Worm (Caenorhabditis elegans) whole organism, midembryonic: ENCODE data around the gene hot-2.

Experiments used
- cog-1 ChIP-seq: sonication (generic microtip); optimal IDR thresholded peaks from 2 replicates; lab custom pipeline; 2016; ENCODE audit warnings: missing genetic modification characterization, missing compliant biosample characterization
- flt-1 ChIP-seq: fragments of 200-800 bp; sonication (Bioruptor generic); IDR thresholded peaks from 2 replicates; pipeline ENCODE4 v1.3.6; 2022; ENCODE audit warnings: missing genetic modification characterization, missing compliant biosample characterization
- klf-2 ChIP-seq: fragments of 200-800 bp; sonication (Bioruptor generic); conservative IDR thresholded peaks from 2 replicates; pipeline ENCODE4 v1.3.6; 2022; ENCODE audit warnings: missing genetic modification reagents, missing genetic modification characterization, missing compliant biosample characterization
- med-1 ChIP-seq: sonication (generic microtip); optimal IDR thresholded peaks from 2 replicates; lab custom pipeline; 2017; ENCODE audit warnings: missing genetic modification characterization, mild to moderate bottlenecking, missing compliant biosample characterization, antibody characterized with exemption, missing genetic modification reagents; ENCODE audit not compliant: insufficient read depth
- tab-1 ChIP-seq: fragments of 200-800 bp; sonication (Bioruptor generic); IDR thresholded peaks from 2 replicates; pipeline ENCODE4 v1.3.6; 2022; ENCODE audit warnings: missing genetic modification characterization, missing compliant biosample characterization
- ztf-23 ChIP-seq: fragments of 200-800 bp; sonication (Bioruptor generic); IDR thresholded peaks from 2 replicates; pipeline ENCODE4 v1.3.6; 2022; ENCODE audit warnings: missing genetic modification reagents, missing genetic modification characterization, missing compliant biosample characterization

ce11 chrV:19174626-19175025 lies at the start of gene hot-2:
- TF ChIP-seq cog-1 (tag; lab: Kevin White, UChicago) (no peak), ztf-23 (no peak), tab-1 (GFP tag; lab: Robert Waterston, UW) (no peak), klf-2 (GFP tag; lab: Robert Waterston, UW) (no peak), flt-1 (no peak), med-1 (GFP tag; lab: Kevin White, UChicago) (no peak)
